Fruit fly (Drosophila melanogaster) whole organism: ENCODE results near the gene Gr9a.

ENCODE experiments used
- Dll ChIP-seq: fragments of >200 bp; optimal IDR thresholded peaks from 2 replicates; lab custom pipeline; 2017
- pan ChIP-seq: fragments of >200 bp; optimal IDR thresholded peaks from 2 replicates; lab custom pipeline; 2017

DNA sequence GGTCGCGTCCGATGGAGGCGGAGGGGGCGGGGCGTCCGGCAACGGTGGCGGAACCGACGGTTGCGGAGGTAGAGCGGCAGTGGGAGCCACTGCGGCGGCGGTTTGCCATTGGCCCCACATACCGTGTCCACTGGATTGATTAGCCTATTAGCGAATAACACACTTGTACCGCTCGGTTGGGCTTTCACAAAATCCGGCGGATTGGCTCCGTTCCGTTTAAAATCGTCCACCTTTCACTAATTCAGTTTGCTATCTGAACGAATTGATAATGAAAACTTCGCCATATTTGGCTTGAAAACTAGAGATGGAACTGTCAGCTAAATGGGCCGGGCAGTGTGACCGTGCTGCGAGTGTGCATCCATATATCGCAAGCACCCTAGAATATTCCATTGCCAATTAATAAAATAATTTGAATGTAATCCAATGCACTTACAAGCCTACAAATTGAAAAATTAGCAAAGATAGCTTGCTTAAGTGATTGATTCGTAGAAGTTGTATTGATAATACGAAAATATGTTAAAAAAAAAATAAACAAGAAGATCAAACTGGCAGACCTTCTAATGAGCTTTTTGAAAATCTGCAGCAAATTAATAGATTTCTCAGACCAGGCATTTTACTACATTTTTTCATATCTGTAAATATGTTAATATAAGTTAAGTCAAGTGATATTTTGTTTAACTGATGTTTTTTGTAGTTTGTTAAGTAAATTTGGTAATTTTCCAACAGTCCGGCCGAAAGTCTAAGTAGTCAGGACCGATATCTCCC, 20.9 kb downstream of the Gr9a start, which contains the start of gene ZAP3:
- TF ChIP-seq pan (lab: Kevin White, UChicago) (no peak), Dll (no peak)
